Worm (Caenorhabditis elegans): ENCODE measurements around the gene dmsr-1.

- TF ChIP-seq hnd-1 (tag; optimal IDR thresholded peaks at IDR 0.05): no peak
- TF ChIP-seq ceh-13 (GFP tag; optimal IDR thresholded peaks at IDR 0.05): no peak
- no peak for TF ChIP-seq F13C5.2 (tag; optimal IDR thresholded peaks at IDR 0.05)
- TF ChIP-seq flt-1 (GFP tag; IDR thresholded peaks at IDR 0.05): no peak
- no peak for TF ChIP-seq sea-1 (GFP tag; conservative IDR thresholded peaks at IDR 0.05)
- TF ChIP-seq ama-1 (optimal IDR thresholded peaks at IDR 0.05): no peak
- no peak for TF ChIP-seq aly-1 (tag; optimal IDR thresholded peaks at IDR 0.05)
- TF ChIP-seq tbx-11 (GFP tag; IDR thresholded peaks at IDR 0.05): no peak
- no peak for TF ChIP-seq hmbx-1 (tag; optimal IDR thresholded peaks at IDR 0.05)
- TF ChIP-seq tbx-37 (GFP tag; conservative IDR thresholded peaks at IDR 0.05): no peak
- no peak for TF ChIP-seq B0310.2 (tag; optimal IDR thresholded peaks at IDR 0.05)
Measured at ce11 chrV:11402610-11403009, 36.0 kb upstream of the dmsr-1 start, which contains the start of gene nas-19.
